Worm (Caenorhabditis elegans) whole organism, L1 larva: ENCODE measurements around the gene gst-22.
A peak's percentile ranks its signal among the peaks of the same experiment; 100 is the strongest.

Experiments
- C16A3.4 ChIP-seq: fragments of 150-350 bp; optimal IDR thresholded peaks from 2 replicates; lab custom pipeline; 2014; ENCODE audit warnings: missing biosample characterization, missing genetic modification characterization
- C34B4.2 ChIP-seq: sonication (generic microtip); optimal IDR thresholded peaks from 2 replicates; lab custom pipeline; 2017; ENCODE audit warnings: mild to moderate bottlenecking, missing genetic modification characterization, missing compliant biosample characterization
- ama-1 ChIP-seq: fragments of 150-350 bp; optimal IDR thresholded peaks from 2 replicates; lab custom pipeline; 2014
- blmp-1 ChIP-seq: fragments of 150-350 bp; optimal IDR thresholded peaks from 2 replicates; lab custom pipeline; 2014; ENCODE audit warnings: missing biosample characterization, missing genetic modification characterization
- ceh-8 ChIP-seq: fragments of 200-800 bp; sonication (Bioruptor generic); optimal IDR thresholded peaks from 2 replicates; lab custom pipeline; 2018; ENCODE audit warnings: mild to moderate bottlenecking, missing genetic modification characterization, moderate library complexity, missing compliant biosample characterization
- efl-1 ChIP-seq, 4 experiments: fragments of 150-350 bp; optimal IDR thresholded peaks in 3 of 4; peaks in 1 of 4; 1 replicate in 1 of 4; 2 replicates in 3 of 4; lab custom pipeline; 2014; ENCODE audit warnings: missing biosample characterization in 2 of 4, missing genetic modification characterization in 2 of 4, missing genetic modification reagents in 2 of 4
- egl-13 ChIP-seq: sonication (generic microtip); optimal IDR thresholded peaks from 2 replicates; lab custom pipeline; 2016; ENCODE audit warnings: missing genotype, missing genetic modification reagents, missing genetic modification characterization, missing compliant biosample characterization
- egl-27 ChIP-seq, 2 experiments: fragments of 150-350 bp in 1 of 2; sonication (generic microtip); optimal IDR thresholded peaks; 3 replicates each; lab custom pipeline; 2017 to 2018; ENCODE audit warnings: missing biosample characterization in 2 of 2, missing genetic modification characterization in 2 of 2, missing genetic modification reagents in 2 of 2
- elt-2 ChIP-seq: sonication (generic microtip); optimal IDR thresholded peaks from 2 replicates; lab custom pipeline; 2016; ENCODE audit warnings: missing genetic modification characterization, mild to moderate bottlenecking, inconsistent platforms, missing compliant biosample characterization, missing genetic modification reagents
- elt-3 ChIP-seq, 6 experiments: fragments of 150-350 bp in 1 of 6; sonication (generic microtip); optimal IDR thresholded peaks; 2 replicates each; lab custom pipeline; 2017 to 2018; ENCODE audit warnings: missing biosample characterization in 6 of 6, missing genetic modification characterization in 6 of 6, inconsistent platforms in 1 of 6
- ets-5 ChIP-seq: fragments of 200-800 bp; sonication (Bioruptor generic); IDR thresholded peaks from 2 replicates; pipeline ENCODE4 v1.3.6; 2022; ENCODE audit warnings: missing genetic modification characterization, missing compliant biosample characterization
- fkh-10 ChIP-seq: sonication (generic microtip); optimal IDR thresholded peaks from 2 replicates; lab custom pipeline; 2017; ENCODE audit warnings: missing biosample characterization, missing genetic modification reagents, missing genetic modification characterization
- fkh-4 ChIP-seq: sonication (generic microtip); optimal IDR thresholded peaks from 2 replicates; lab custom pipeline; 2016; ENCODE audit warnings: missing compliant biosample characterization, missing genetic modification characterization, borderline replicate concordance
- fkh-8 ChIP-seq: sonication (generic microtip); optimal IDR thresholded peaks from 2 replicates; lab custom pipeline; 2016; ENCODE audit warnings: mild to moderate bottlenecking, missing genetic modification characterization, missing compliant biosample characterization
- fos-1 ChIP-seq: fragments of 150-350 bp; optimal IDR thresholded peaks from 2 replicates; lab custom pipeline; 2014; ENCODE audit warnings: missing biosample characterization, missing genetic modification characterization
- grh-1 ChIP-seq: fragments of 200-800 bp; sonication (Bioruptor generic); IDR thresholded peaks from 2 replicates; pipeline ENCODE4 v1.3.6; 2022; ENCODE audit warnings: missing genetic modification reagents, missing genetic modification characterization, missing compliant biosample characterization
- hpl-2 ChIP-seq: fragments of 150-350 bp; optimal IDR thresholded peaks from 2 replicates; lab custom pipeline; 2014; ENCODE audit warnings: missing biosample characterization, missing genetic modification reagents, missing genetic modification characterization
- isw-1 ChIP-seq: fragments of 200-800 bp; sonication (Bioruptor generic); IDR thresholded peaks from 2 replicates; pipeline ENCODE4 v1.3.6; 2022; ENCODE audit warnings: missing genetic modification characterization, missing compliant biosample characterization
- jun-1 ChIP-seq: fragments of 150-350 bp; optimal IDR thresholded peaks from 2 replicates; lab custom pipeline; 2014; ENCODE audit warnings: missing biosample characterization, missing genetic modification reagents, missing genetic modification characterization
- lin-14 ChIP-seq: fragments of 200-800 bp; sonication (Bioruptor generic); optimal IDR thresholded peaks from 2 replicates; lab custom pipeline; 2018; ENCODE audit warnings: mild to moderate bottlenecking, missing genetic modification characterization, moderate library complexity, missing compliant biosample characterization
- lin-35 ChIP-seq, 2 experiments: fragments of 150-350 bp; optimal IDR thresholded peaks; 2 replicates each; lab custom pipeline; 2014; ENCODE audit warnings: missing biosample characterization in 2 of 2, missing genetic modification characterization in 2 of 2, missing genetic modification reagents in 2 of 2
- lir-3 ChIP-seq: sonication (generic microtip); optimal IDR thresholded peaks from 2 replicates; lab custom pipeline; 2016; ENCODE audit warnings: mild to moderate bottlenecking, missing genetic modification characterization, moderate library complexity, missing compliant biosample characterization; ENCODE audit not compliant: poor library complexity
- mab-9 ChIP-seq: fragments of 200-800 bp; sonication (Bioruptor generic); IDR thresholded peaks from 2 replicates; pipeline ENCODE4 v1.3.6; 2022; ENCODE audit warnings: missing genetic modification reagents, missing genetic modification characterization, missing compliant biosample characterization
- mdl-1 ChIP-seq, 2 experiments: fragments of 150-350 bp; optimal IDR thresholded peaks; 2 replicates each; lab custom pipeline; 2014 to 2017; ENCODE audit warnings: missing biosample characterization in 2 of 2, missing genetic modification characterization in 2 of 2, inconsistent platforms in 1 of 2
- mep-1 ChIP-seq: fragments of 150-350 bp; optimal IDR thresholded peaks from 2 replicates; lab custom pipeline; 2014; ENCODE audit warnings: missing biosample characterization, missing genetic modification characterization
- nhr-11 ChIP-seq: fragments of 150-350 bp; optimal IDR thresholded peaks from 2 replicates; lab custom pipeline; 2014; ENCODE audit warnings: missing biosample characterization, missing genetic modification characterization
- nhr-19 ChIP-seq: fragments of 200-800 bp; sonication (Bioruptor generic); conservative IDR thresholded peaks from 2 replicates; pipeline ENCODE4 v1.3.6; 2022; ENCODE audit warnings: missing genetic modification characterization, missing compliant biosample characterization
- nhr-20 ChIP-seq: sonication (generic microtip); optimal IDR thresholded peaks from 2 replicates; lab custom pipeline; 2016; ENCODE audit warnings: mild to moderate bottlenecking, missing genetic modification characterization, missing compliant biosample characterization
- nhr-28 ChIP-seq: fragments of 150-350 bp; optimal IDR thresholded peaks from 2 replicates; lab custom pipeline; 2014; ENCODE audit warnings: missing biosample characterization, missing genetic modification characterization
- nhr-47 ChIP-seq: sonication (generic microtip); optimal IDR thresholded peaks from 2 replicates; lab custom pipeline; 2016; ENCODE audit warnings: mild to moderate bottlenecking, missing genetic modification characterization, moderate library complexity, missing compliant biosample characterization
- nhr-76 ChIP-seq: sonication (generic microtip); optimal IDR thresholded peaks from 2 replicates; lab custom pipeline; 2017; ENCODE audit warnings: missing biosample characterization, missing genetic modification characterization
- nhr-85 ChIP-seq: sonication (generic microtip); peaks from one replicate; lab custom pipeline; 2016; ENCODE audit warnings: missing genetic modification characterization, inconsistent platforms, missing compliant biosample characterization
- pax-3 ChIP-seq: fragments of 200-800 bp; sonication (Bioruptor generic); optimal IDR thresholded peaks from 2 replicates; lab custom pipeline; 2018; ENCODE audit warnings: mild to moderate bottlenecking, missing genetic modification characterization, moderate library complexity, missing compliant biosample characterization
- pqm-1 ChIP-seq: sonication (generic microtip); optimal IDR thresholded peaks from 3 replicates; lab custom pipeline; 2017; ENCODE audit warnings: missing biosample characterization, missing genetic modification characterization
- rnt-1 ChIP-seq: sonication (generic microtip); optimal IDR thresholded peaks from 2 replicates; lab custom pipeline; 2016; ENCODE audit warnings: mild to moderate bottlenecking, missing genetic modification characterization, moderate library complexity, missing compliant biosample characterization
- snu-23 ChIP-seq: sonication (generic microtip); optimal IDR thresholded peaks from 2 replicates; lab custom pipeline; 2016; ENCODE audit warnings: missing genetic modification characterization, missing compliant biosample characterization
- sox-4 ChIP-seq: sonication (generic microtip); optimal IDR thresholded peaks from 2 replicates; lab custom pipeline; 2016; ENCODE audit warnings: missing genetic modification characterization, missing compliant biosample characterization
- sup-37 ChIP-seq: fragments of 200-800 bp; sonication (Bioruptor generic); optimal IDR thresholded peaks from 2 replicates; lab custom pipeline; 2018; ENCODE audit warnings: mild to moderate bottlenecking, missing genetic modification characterization, missing compliant biosample characterization
- tbx-2 ChIP-seq: sonication (generic microtip); optimal IDR thresholded peaks from 2 replicates; lab custom pipeline; 2016; ENCODE audit warnings: missing genetic modification characterization, missing compliant biosample characterization
- xbp-1 ChIP-seq: sonication (generic microtip); optimal IDR thresholded peaks from 2 replicates; lab custom pipeline; 2016; ENCODE audit warnings: missing genetic modification characterization, missing compliant biosample characterization
- zip-4 ChIP-seq: fragments of 200-800 bp; sonication (Bioruptor generic); optimal IDR thresholded peaks from 2 replicates; lab custom pipeline; 2018; ENCODE audit warnings: mild to moderate bottlenecking, missing genetic modification characterization, moderate library complexity, missing compliant biosample characterization
- ztf-4 ChIP-seq: fragments of 150-350 bp; optimal IDR thresholded peaks from 2 replicates; lab custom pipeline; 2014; ENCODE audit warnings: missing biosample characterization, missing genetic modification characterization

Gene gst-22

DNA sequence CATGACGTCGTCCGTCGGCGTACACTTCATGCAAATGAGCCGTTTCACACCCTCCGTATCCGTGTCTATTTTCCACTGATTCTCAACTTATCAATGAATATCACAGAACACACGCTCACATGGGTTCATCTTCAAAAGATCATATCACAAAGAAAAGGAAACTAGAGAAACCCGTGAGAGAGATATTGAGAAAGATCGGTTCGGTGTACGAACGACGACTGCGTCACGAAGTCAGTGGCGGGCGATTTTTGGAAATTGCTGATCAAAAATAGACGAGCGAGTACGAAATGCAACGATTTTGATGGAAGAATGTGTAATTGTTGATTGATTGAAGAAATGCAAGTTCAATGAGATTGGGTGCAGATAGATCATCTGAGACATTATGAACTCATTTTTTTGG lies 18.8 kb downstream of the gst-22 start (continued):
- TF ChIP-seq sox-4 (tag; lab: Kevin White, UChicago) (no peak), nhr-76 (tag; lab: Kevin White, UChicago) (no peak), mab-9 (GFP tag; lab: Robert Waterston, UW) (no peak), ztf-4 (tag; lab: Kevin White, UChicago) (no peak), nhr-11 (tag; lab: Kevin White, UChicago) (no peak), sup-37 (GFP tag; lab: Kevin White, UChicago) (no peak), nhr-20 (tag; lab: Kevin White, UChicago) (peak; percentile 86), egl-27 (tag; optimal IDR thresholded peaks at IDR 0.05; lab: Kevin White, UChicago) (no peak), elt-2 (tag; lab: Kevin White, UChicago) (no peak), ets-5 (GFP tag; lab: Robert Waterston, UW) (no peak), tbx-2 (no peak), grh-1 (peak; percentile 39; the same call in 1 of the 2 replicates), C34B4.2 (tag; lab: Kevin White, UChicago) (no peak), xbp-1 (no peak), snu-23 (peak; percentile 64), ceh-8 (no peak), hpl-2 (GFP tag; lab: Kevin White, UChicago) (no peak), nhr-47 (tag; lab: Kevin White, UChicago) (no peak), pax-3 (tag; lab: Kevin White, UChicago) (no peak), nhr-19 (peak; percentile 75), jun-1 (tag; lab: Kevin White, UChicago) (no peak), pqm-1 (tag; lab: Kevin White, UChicago) (no peak), mep-1 (tag; lab: Kevin White, UChicago) (no peak), fkh-4 (tag; lab: Kevin White, UChicago) (no peak), zip-4 (no peak), blmp-1 (peak; percentile 85), isw-1 (GFP tag; lab: Robert Waterston, UW) (no peak), nhr-28 (no peak)
- TF ChIP-seq, all 84 proteins: peak for 14

DNA sequence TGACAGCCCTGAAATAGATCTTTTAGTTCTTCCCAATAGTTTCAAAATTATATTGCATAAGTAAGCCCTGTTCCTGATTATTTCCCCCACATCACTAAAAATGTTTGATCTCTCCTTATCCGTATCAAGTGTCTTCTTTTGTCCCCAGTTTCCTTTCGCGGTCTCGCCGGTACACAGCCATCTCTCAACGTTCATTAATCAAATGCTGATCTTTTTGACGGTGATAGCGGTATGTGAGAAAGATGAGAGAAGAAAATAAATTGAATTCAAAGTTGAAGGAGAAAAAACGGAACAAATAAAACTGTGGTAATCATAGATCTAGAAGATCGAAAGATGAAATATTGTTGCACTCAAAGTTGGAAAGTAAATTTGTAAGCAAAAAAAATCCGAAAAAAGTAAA lies 20.4 kb downstream of the gst-22 start:
- peak in 4 of 6 experiments; percentile 30 to 88 (median 60) for TF ChIP-seq elt-3 (tag; optimal IDR thresholded peaks at IDR 0.05; lab: Kevin White, UChicago)
- peak; percentile 54 for TF ChIP-seq blmp-1
- TF ChIP-seq nhr-85 (tag; lab: Kevin White, UChicago) = peak; percentile 46
- TF ChIP-seq C16A3.4 (tag; lab: Kevin White, UChicago) = no peak

ce11 chrV:16210257-16211002 lies 21.7 kb downstream of the gst-22 start, which contains the start of gene F11A5.16:
F11A5.16 (plus strand) TSS chrV:16210952.
- no peak for TF ChIP-seq lin-35 (GFP tag; optimal IDR thresholded peaks at IDR 0.05; lab: Kevin White, UChicago)
- no peak for TF ChIP-seq fos-1 (tag; lab: Kevin White, UChicago)
- no peak for TF ChIP-seq efl-1 (optimal IDR thresholded peaks at IDR 0.05; lab: Kevin White, UChicago)
- TF ChIP-seq efl-1 (GFP tag; optimal IDR thresholded peaks at IDR 0.05 in 1 of 2; lab: Kevin White, UChicago) = no peak
- TF ChIP-seq lin-14 (GFP tag; lab: Kevin White, UChicago) = no peak
- TF ChIP-seq ama-1 (lab: Kevin White, UChicago) = no peak
- TF ChIP-seq fkh-8 (tag; lab: Kevin White, UChicago) = no peak
- TF ChIP-seq egl-13 (tag; lab: Kevin White, UChicago) = no peak
- TF ChIP-seq fkh-10 (GFP tag; lab: Kevin White, UChicago) = no peak
- TF ChIP-seq zip-4 = no peak
- no peak for TF ChIP-seq mdl-1 (tag; optimal IDR thresholded peaks at IDR 0.05; lab: Kevin White, UChicago)
- no peak for TF ChIP-seq rnt-1 (tag; lab: Kevin White, UChicago)
- TF ChIP-seq snu-23 = no peak
- no peak for TF ChIP-seq lir-3 (tag; lab: Kevin White, UChicago)
